Worm (Caenorhabditis elegans) whole organism, midembryonic: ENCODE data around the gene che-7.

Experiments used
- T22C8.4 ChIP-seq: fragments of 200-800 bp; sonication (Bioruptor generic); IDR thresholded peaks from 2 replicates; pipeline ENCODE4 v1.3.6; 2022; ENCODE audit warnings: missing genetic modification characterization, missing compliant biosample characterization
- cog-1 ChIP-seq: sonication (generic microtip); optimal IDR thresholded peaks from 2 replicates; lab custom pipeline; 2016; ENCODE audit warnings: missing genetic modification characterization, missing compliant biosample characterization
- flt-1 ChIP-seq: fragments of 200-800 bp; sonication (Bioruptor generic); IDR thresholded peaks from 2 replicates; pipeline ENCODE4 v1.3.6; 2022; ENCODE audit warnings: missing genetic modification characterization, missing compliant biosample characterization
- med-1 ChIP-seq: sonication (generic microtip); optimal IDR thresholded peaks from 2 replicates; lab custom pipeline; 2017; ENCODE audit warnings: missing genetic modification characterization, mild to moderate bottlenecking, missing compliant biosample characterization, antibody characterized with exemption, missing genetic modification reagents; ENCODE audit not compliant: insufficient read depth
- tab-1 ChIP-seq: fragments of 200-800 bp; sonication (Bioruptor generic); IDR thresholded peaks from 2 replicates; pipeline ENCODE4 v1.3.6; 2022; ENCODE audit warnings: missing genetic modification characterization, missing compliant biosample characterization
- ztf-23 ChIP-seq: fragments of 200-800 bp; sonication (Bioruptor generic); IDR thresholded peaks from 2 replicates; pipeline ENCODE4 v1.3.6; 2022; ENCODE audit warnings: missing genetic modification reagents, missing genetic modification characterization, missing compliant biosample characterization
- ztf-29 ChIP-seq: fragments of 200-800 bp; sonication (Bioruptor generic); IDR thresholded peaks from 2 replicates; pipeline ENCODE4 v1.3.6; 2022; ENCODE audit warnings: missing genetic modification reagents, missing genetic modification characterization, missing compliant biosample characterization

DNA sequence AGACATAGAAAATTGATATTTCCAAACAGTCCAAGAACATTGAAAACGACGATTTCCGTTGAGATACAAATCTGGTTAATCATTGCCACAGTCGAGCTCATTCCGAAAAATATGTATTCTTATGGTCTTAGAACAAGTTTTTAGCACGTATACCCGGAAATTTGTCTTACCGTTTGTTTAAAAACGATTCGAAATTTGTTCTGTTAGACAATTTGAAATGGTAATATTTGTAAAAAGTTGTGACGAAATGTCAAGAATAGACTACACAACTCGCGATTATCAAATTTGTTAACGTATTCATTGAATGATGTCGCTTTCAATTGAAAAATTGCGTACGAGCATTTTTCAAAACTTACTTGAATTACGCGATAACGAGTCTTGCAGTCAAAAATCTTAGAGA lies 31.9 kb downstream of the che-7 start, which contains the start of gene srsx-3:
- TF ChIP-seq ztf-23 (GFP tag; lab: Robert Waterston, UW) (no peak), T22C8.4 (no peak), cog-1 (tag; lab: Kevin White, UChicago) (no peak), flt-1 (GFP tag; lab: Robert Waterston, UW) (no peak), ztf-29 (GFP tag; lab: Robert Waterston, UW) (no peak), med-1 (no peak), tab-1 (GFP tag; lab: Robert Waterston, UW) (no peak)
